In the genomic region with DNA sequence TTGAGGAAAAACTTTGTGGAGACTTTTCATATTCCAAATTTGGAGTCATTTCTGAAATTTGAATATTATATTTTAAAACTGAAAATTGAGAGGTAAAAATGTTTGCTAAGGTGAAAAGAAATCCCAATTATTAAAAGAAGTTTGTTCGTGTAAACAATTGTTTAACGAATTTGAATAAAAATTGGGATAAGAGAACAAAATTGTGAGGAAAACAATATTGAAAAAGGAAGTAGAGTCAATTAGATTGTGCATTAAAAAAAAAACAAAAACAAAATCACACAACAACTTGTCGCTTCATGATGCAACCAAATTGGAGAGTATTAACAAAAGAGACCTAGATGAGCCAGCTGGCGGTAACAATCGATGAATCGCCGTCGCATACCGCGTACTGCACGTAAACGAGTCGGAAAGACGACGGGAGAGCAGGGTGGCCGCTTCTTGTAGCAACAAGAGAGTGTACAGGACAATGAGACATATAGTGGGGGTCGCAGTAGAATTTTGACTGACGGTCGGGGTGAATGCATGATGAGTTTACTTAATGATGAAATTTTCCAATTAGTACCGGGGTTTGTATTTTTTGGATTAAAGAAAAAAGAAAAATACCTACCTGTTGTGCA, we compare ENCODE assay signal across 5 worm cellular contexts.
A peak's percentile ranks its signal among the peaks of the same experiment; 100 is the strongest.
TF ChIP-seq lines count a peak whose summit lies in the region.

A gene (minus strand): TSS at position 51 of the 617 bp plus-strand sequence.

TF ChIP-seq in whole organism, L3 larva, 47 proteins besides CTCF, POLR2A, EP300 and RAD21:
- TF ChIP-seq zag-1 (tag; optimal IDR thresholded peaks at IDR 0.05; lab: Kevin White, UChicago) (no peak), elt-2 (tag; optimal IDR thresholded peaks at IDR 0.05; lab: Kevin White, UChicago) (peak; percentile 3)
TF ChIP-seq in whole organism, L3 larva: peak in this region for 1.

TF ChIP-seq in whole organism, L4 larva, 104 proteins besides CTCF, POLR2A, EP300 and RAD21:
- TF ChIP-seq hif-1 (tag; optimal IDR thresholded peaks at IDR 0.05; lab: Kevin White, UChicago) (peak in 1 of 2 experiments; percentile 83), daf-16 (GFP tag; optimal IDR thresholded peaks at IDR 0.05; lab: Kevin White, UChicago) (no peak), daf-16 (tag; optimal IDR thresholded peaks at IDR 0.05; lab: Kevin White, UChicago) (peak; percentile 23), lin-1 (GFP tag; IDR thresholded peaks at IDR 0.05; lab: Robert Waterston, UW) (no peak)

TF ChIP-seq in whole organism, late embryonic, 69 proteins besides CTCF, POLR2A, EP300 and RAD21:
- TF ChIP-seq ceh-31 (tag; optimal IDR thresholded peaks at IDR 0.05; lab: Kevin White, UChicago) = peak; percentile 60
- no peak for TF ChIP-seq hlh-15 (tag; optimal IDR thresholded peaks at IDR 0.05; lab: Kevin White, UChicago)
- TF ChIP-seq madf-2 (tag; optimal IDR thresholded peaks at IDR 0.05; lab: Kevin White, UChicago) = no peak

TF ChIP-seq in whole organism, mixed stage, embryonic, 35 proteins besides CTCF, POLR2A, EP300 and RAD21:
- TF ChIP-seq lin-32 (GFP tag; optimal IDR thresholded peaks at IDR 0.05; lab: Kevin White, UChicago) (no peak), zip-8 (tag; optimal IDR thresholded peaks at IDR 0.05; lab: Kevin White, UChicago) (peak; percentile 7), ces-1 (GFP tag; optimal IDR thresholded peaks at IDR 0.05; lab: Kevin White, UChicago) (peak; percentile 12), pha-4 (tag; optimal IDR thresholded peaks at IDR 0.05; lab: Kevin White, UChicago) (no peak), cnd-1 (tag; optimal IDR thresholded peaks at IDR 0.05; lab: Kevin White, UChicago) (peak; percentile 37), ceh-39 (tag; optimal IDR thresholded peaks at IDR 0.05; lab: Kevin White, UChicago) (peak; percentile 36), unc-120 (tag; optimal IDR thresholded peaks at IDR 0.05; lab: Kevin White, UChicago; ENCODE audit: poor library complexity, severe bottlenecking) (no peak)

TF ChIP-seq in whole organism, young adult, 124 proteins besides CTCF, POLR2A, EP300 and RAD21:
- TF ChIP-seq lin-54 (GFP tag; optimal IDR thresholded peaks at IDR 0.05; lab: Kevin White, UChicago) (no peak), nhr-80 (tag; optimal IDR thresholded peaks at IDR 0.05; lab: Kevin White, UChicago) (peak; percentile 54)
